Worm (Caenorhabditis elegans) whole organism, dauer: ENCODE measurements around the gene rict-1.

ENCODE experiments used
- unc-62 ChIP-seq: sonication (generic microtip); optimal IDR thresholded peaks from 2 replicates; lab custom pipeline; 2017; ENCODE audit warnings: missing biosample characterization, missing genetic modification reagents, missing genetic modification characterization

Gene rict-1

DNA sequence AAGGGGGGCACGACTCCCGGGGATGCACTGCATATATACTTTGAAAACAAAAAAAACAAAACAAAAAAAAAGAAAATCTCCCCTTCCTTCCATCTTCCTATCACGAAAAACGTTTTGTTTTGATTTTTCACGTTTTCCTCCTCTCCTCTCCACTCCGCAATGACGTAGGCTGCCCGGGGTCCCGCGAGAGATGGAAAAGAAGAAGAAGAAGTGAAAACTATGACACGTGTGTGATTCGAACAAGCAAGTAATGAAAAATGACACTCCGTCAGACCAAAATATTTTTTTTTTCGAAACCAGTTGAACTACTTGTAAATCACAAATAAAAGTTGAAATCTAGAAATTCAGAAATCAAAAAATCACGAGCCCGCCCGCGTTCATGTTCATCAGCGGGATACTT is 51.4 kb downstream of the rict-1 start:
- no peak for TF ChIP-seq unc-62 (GFP tag; lab: Kevin White, UChicago)

DNA sequence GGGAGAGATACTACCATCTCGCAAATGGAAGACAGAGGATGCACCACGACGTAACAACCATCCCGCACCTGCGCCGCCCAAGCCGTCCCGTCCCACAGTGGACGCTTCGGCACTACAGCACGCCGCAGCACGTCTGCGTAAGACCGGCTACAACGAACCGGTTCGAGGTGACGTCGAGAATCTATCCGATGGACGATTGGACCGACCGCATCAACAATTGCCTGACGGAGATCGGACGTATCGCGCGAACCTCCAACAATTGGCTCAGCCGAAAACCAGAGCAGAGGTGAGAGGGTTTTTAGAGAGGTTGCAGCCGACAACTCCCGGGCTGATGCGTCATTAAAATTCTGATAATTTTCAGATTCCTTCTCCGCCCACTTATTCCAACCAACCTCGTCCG is 57.4 kb downstream of the rict-1 start:
- no peak for TF ChIP-seq unc-62 (GFP tag; lab: Kevin White, UChicago)

DNA sequence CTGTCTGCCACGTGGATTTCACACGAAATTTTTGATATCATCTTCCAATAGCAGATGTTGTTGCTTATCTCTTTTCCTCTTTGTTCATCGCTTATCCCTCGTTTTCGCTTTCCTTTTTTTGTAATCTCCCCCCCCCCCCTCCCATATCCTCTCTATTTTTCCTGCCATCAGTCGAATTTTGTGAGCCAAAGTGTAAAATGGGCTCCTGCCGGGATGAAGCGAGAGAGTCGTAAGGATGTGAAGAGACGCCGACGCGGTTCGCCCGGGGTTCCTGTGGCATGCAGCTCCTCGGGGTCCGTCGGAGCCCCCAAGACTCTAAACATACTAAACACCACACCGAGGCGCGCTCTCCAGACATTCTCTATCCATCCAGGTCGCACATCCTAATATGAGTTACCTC is 60.0 kb downstream of the rict-1 start, which contains the start of gene zyx-1:
Gene zyx-1, plus strand, starts transcription at position 331 of the 400 bp plus-strand sequence.
- no peak for TF ChIP-seq unc-62 (GFP tag; lab: Kevin White, UChicago)

DNA sequence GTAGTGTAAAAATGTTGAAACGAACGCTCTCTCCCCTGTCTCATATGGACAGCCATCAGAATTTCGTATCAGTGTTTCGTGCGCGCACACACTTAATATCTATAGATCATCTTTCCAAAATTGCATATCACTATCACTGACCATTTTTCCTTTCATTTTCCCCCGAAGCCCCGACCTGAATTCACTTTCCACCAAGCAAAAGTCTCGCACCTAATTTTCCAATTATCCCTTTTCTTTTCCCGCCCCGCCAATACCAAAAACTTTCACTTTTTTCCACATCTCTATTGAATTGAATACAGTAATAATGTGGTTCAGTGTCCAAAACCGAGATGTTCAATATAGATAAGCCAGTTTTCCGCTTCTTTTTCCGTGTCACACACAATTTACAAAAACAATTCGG is 63.2 kb downstream of the rict-1 start:
- no peak for TF ChIP-seq unc-62 (GFP tag; lab: Kevin White, UChicago)

DNA sequence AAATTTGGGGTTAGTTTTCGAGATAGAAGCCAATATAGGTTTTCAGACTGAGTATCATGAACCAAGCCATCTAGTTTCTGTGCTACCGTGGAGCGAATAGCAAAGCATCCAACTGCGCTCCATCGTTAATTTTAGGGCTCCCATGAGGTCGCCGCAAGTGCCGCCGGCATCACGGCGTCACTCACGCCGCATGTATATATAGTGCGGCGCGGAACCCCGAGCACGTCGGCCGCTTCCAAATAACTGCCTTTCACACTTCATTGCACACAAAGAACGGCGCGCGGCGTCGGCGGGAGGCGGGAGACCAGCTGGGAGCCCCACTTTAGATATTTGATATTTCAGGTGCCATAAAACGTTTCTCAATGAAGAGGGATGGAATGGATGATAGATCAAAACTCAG is 66.6 kb downstream of the rict-1 start:
- no peak for TF ChIP-seq unc-62 (GFP tag; lab: Kevin White, UChicago)
